In the genomic region with DNA sequence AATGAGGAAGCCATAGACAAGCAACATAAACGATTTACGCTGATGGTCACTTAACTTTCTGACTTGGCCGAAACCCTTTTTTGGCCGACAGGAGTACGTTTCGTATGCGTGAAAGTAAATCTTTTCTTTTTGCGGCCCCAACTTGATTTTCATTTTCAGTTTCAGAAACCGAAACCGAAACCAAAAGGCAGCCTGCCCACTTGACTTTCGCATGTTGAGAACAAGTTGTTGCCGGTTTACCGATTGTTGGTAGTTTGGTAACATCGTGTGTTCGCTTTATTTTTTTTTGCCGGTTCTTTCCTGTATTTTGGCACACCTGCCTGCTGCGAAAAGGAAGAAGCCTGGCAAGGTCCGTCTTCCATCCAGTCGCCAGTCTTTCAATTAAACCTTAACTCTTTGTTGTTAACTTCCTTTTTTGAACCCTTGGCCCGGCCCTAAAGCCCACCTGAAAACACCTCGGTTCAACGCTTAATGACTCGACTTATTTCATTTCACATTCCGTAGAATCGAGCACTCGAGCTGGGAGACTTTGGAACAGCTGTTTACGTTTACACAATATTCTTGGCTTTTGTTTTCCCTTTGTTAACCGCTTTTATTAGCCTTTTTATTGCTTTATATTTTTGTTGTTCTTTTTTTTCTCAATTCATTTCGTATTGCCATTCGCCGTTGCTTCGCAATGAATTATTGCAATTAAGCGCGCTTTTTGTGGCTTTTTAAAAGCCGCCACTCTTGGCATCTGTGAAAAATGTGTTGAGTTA, we compare ENCODE assay signal across 5 fruit fly cellular contexts.
TF ChIP-seq lines count a peak whose summit lies in the region.

No protein-coding gene starts in this region.

- TF ChIP-seq CTCF in whole organism, embryonic (GFP tag; optimal IDR thresholded peaks at IDR 0.05; lab: Kevin White, UChicago): no peak

TF ChIP-seq in whole organism, adult, 20 proteins besides CTCF, POLR2A, EP300 and RAD21:
- TF ChIP-seq cnc (optimal IDR thresholded peaks at IDR 0.05; lab: Kevin White, UChicago) (no peak), toe (GFP tag; optimal IDR thresholded peaks at IDR 0.05; lab: Kevin White, UChicago) (no peak), pad (GFP tag; optimal IDR thresholded peaks at IDR 0.05; lab: Kevin White, UChicago) (no peak), Clk (GFP tag; optimal IDR thresholded peaks at IDR 0.05; lab: Kevin White, UChicago) (no peak), CG33017 (tag; optimal IDR thresholded peaks at IDR 0.05; lab: Kevin White, UChicago) (no peak), CG11617 (GFP tag; optimal IDR thresholded peaks at IDR 0.05; lab: Kevin White, UChicago) (no peak), CG1620 (GFP tag; optimal IDR thresholded peaks at IDR 0.05; lab: Kevin White, UChicago) (no peak), CG14711 (tag; optimal IDR thresholded peaks at IDR 0.05; lab: Kevin White, UChicago) (no peak), tj (GFP tag; optimal IDR thresholded peaks at IDR 0.05; lab: Kevin White, UChicago) (peak; percentile 86), Crg-1 (GFP tag; optimal IDR thresholded peaks at IDR 0.05; lab: Kevin White, UChicago) (peak; percentile 16), cic (GFP tag; optimal IDR thresholded peaks at IDR 0.05; lab: Kevin White, UChicago) (no peak), Hr96 (GFP tag; optimal IDR thresholded peaks at IDR 0.05; lab: Kevin White, UChicago) (no peak), kay (GFP tag; lab: Kevin White, UChicago; ENCODE audit: borderline replicate concordance) (peak; percentile 52), ovo (GFP tag; optimal IDR thresholded peaks at IDR 0.05; lab: Kevin White, UChicago) (no peak), CG5204 (GFP tag; optimal IDR thresholded peaks at IDR 0.05; lab: Kevin White, UChicago) (no peak), CG7045 (GFP tag; optimal IDR thresholded peaks at IDR 0.05; lab: Kevin White, UChicago) (no peak), bab1 (GFP tag; optimal IDR thresholded peaks at IDR 0.05; lab: Kevin White, UChicago) (peak; percentile 27)
TF ChIP-seq in whole organism, adult: peak in this region for 4.

TF ChIP-seq in whole organism, embryonic, 481 proteins besides CTCF, POLR2A, EP300 and RAD21:
- TF ChIP-seq nom (GFP tag; optimal IDR thresholded peaks at IDR 0.05; lab: Kevin White, UChicago): peak; percentile 86
- no peak for TF ChIP-seq C15 (GFP tag; IDR thresholded peaks at IDR 0.05; lab: Robert Waterston, UW)
- TF ChIP-seq dati (GFP tag; IDR thresholded peaks at IDR 0.05; lab: Robert Waterston, UW): no peak
- TF ChIP-seq Med (GFP tag; lab: Kevin White, UChicago): peak; percentile 15
- no peak for TF ChIP-seq CG8944 (GFP tag; optimal IDR thresholded peaks at IDR 0.05; lab: Kevin White, UChicago)
- no peak for TF ChIP-seq CG6272 (GFP tag; IDR thresholded peaks at IDR 0.05; lab: Robert Waterston, UW)

TF ChIP-seq in whole organism, prepupa, 60 proteins besides CTCF, POLR2A, EP300 and RAD21:
- no peak for TF ChIP-seq CG11762 (GFP tag; optimal IDR thresholded peaks at IDR 0.05; lab: Kevin White, UChicago; ENCODE audit: insufficient read depth)
- peak; percentile 11 for TF ChIP-seq CG10669 (GFP tag; optimal IDR thresholded peaks at IDR 0.05; lab: Kevin White, UChicago)
- TF ChIP-seq eg (GFP tag; IDR thresholded peaks at IDR 0.05; lab: Robert Waterston, UW): no peak
- peak; percentile 14 for TF ChIP-seq svp (GFP tag; lab: Kevin White, UChicago)
- peak; percentile 70 for TF ChIP-seq CG9139 (GFP tag; optimal IDR thresholded peaks at IDR 0.05; lab: Kevin White, UChicago)
- TF ChIP-seq CG34406 (GFP tag; optimal IDR thresholded peaks at IDR 0.05; lab: Kevin White, UChicago): no peak
- no peak for TF ChIP-seq cyc (GFP tag; optimal IDR thresholded peaks at IDR 0.05; lab: Kevin White, UChicago)
- no peak for TF ChIP-seq CG3032 (tag; optimal IDR thresholded peaks at IDR 0.05; lab: Kevin White, UChicago)
- TF ChIP-seq ss (GFP tag; optimal IDR thresholded peaks at IDR 0.05; lab: Kevin White, UChicago): peak; percentile 52 to 73
- TF ChIP-seq CG1621 (tag; optimal IDR thresholded peaks at IDR 0.05; lab: Kevin White, UChicago): peak; percentile 37
- TF ChIP-seq vri (GFP tag; optimal IDR thresholded peaks at IDR 0.05; lab: Kevin White, UChicago): peak; percentile 38
- TF ChIP-seq CG6808 (GFP tag; optimal IDR thresholded peaks at IDR 0.05; lab: Kevin White, UChicago): peak; percentile 60
- TF ChIP-seq CG8632 (GFP tag; optimal IDR thresholded peaks at IDR 0.05; lab: Kevin White, UChicago): peak; percentile 15
- TF ChIP-seq Ets96B (tag; optimal IDR thresholded peaks at IDR 0.05; lab: Kevin White, UChicago): no peak
- peak; percentile 73 for TF ChIP-seq Eip78C (GFP tag; lab: Kevin White, UChicago)
- TF ChIP-seq CG6854 (GFP tag; optimal IDR thresholded peaks at IDR 0.05; lab: Kevin White, UChicago): peak; percentile 81
- TF ChIP-seq Met (GFP tag; optimal IDR thresholded peaks at IDR 0.05; lab: Kevin White, UChicago): peak; percentile 27
- TF ChIP-seq CG4318 (GFP tag; optimal IDR thresholded peaks at IDR 0.05; lab: Kevin White, UChicago): no peak
- TF ChIP-seq Blimp-1 (GFP tag; optimal IDR thresholded peaks at IDR 0.05; lab: Kevin White, UChicago): peak; percentile 99
- no peak for TF ChIP-seq Hr38 (GFP tag; optimal IDR thresholded peaks at IDR 0.05; lab: Kevin White, UChicago)
- TF ChIP-seq Sox14 (GFP tag; optimal IDR thresholded peaks at IDR 0.05; lab: Kevin White, UChicago): peak; percentile 32

TF ChIP-seq in whole organism, pupa, 21 proteins besides CTCF, POLR2A, EP300 and RAD21:
- no peak for TF ChIP-seq CG8301 (tag; optimal IDR thresholded peaks at IDR 0.05; lab: Kevin White, UChicago)
- peak; percentile 58 for TF ChIP-seq EcR (GFP tag; optimal IDR thresholded peaks at IDR 0.05; lab: Kevin White, UChicago)
- no peak for TF ChIP-seq CG4496 (GFP tag; IDR thresholded peaks at IDR 0.05; lab: Robert Waterston, UW)
- TF ChIP-seq CG9948 (tag; optimal IDR thresholded peaks at IDR 0.05; lab: Kevin White, UChicago): no peak
- no peak for TF ChIP-seq rn (GFP tag; IDR thresholded peaks at IDR 0.05; lab: Robert Waterston, UW)
- TF ChIP-seq CG14655 (GFP tag; optimal IDR thresholded peaks at IDR 0.05; lab: Kevin White, UChicago): no peak
- peak; percentile 11 for TF ChIP-seq CG34367 (tag; optimal IDR thresholded peaks at IDR 0.05; lab: Kevin White, UChicago)
- no peak for TF ChIP-seq fd96Ca (GFP tag; IDR thresholded peaks at IDR 0.05; lab: Robert Waterston, UW)
- TF ChIP-seq CG32121 (GFP tag; IDR thresholded peaks at IDR 0.05; lab: Robert Waterston, UW): no peak
- no peak for TF ChIP-seq Snoo (tag; optimal IDR thresholded peaks at IDR 0.05; lab: Kevin White, UChicago)
- peak; percentile 58 for TF ChIP-seq gl (tag; optimal IDR thresholded peaks at IDR 0.05; lab: Kevin White, UChicago)
- TF ChIP-seq CG12605 (GFP tag; IDR thresholded peaks at IDR 0.05; lab: Robert Waterston, UW): no peak
- no peak for TF ChIP-seq Pif1B (GFP tag; optimal IDR thresholded peaks at IDR 0.05; lab: Kevin White, UChicago)
- TF ChIP-seq CG10348 (GFP tag; IDR thresholded peaks at IDR 0.05; lab: Robert Waterston, UW): no peak
- no peak for TF ChIP-seq D1 (tag; optimal IDR thresholded peaks at IDR 0.05; lab: Kevin White, UChicago)
- TF ChIP-seq CG15710 (tag; optimal IDR thresholded peaks at IDR 0.05; lab: Kevin White, UChicago): peak; percentile 25
- TF ChIP-seq CG8159 (tag; optimal IDR thresholded peaks at IDR 0.05; lab: Kevin White, UChicago): peak; percentile 37
- TF ChIP-seq CG17806 (tag; optimal IDR thresholded peaks at IDR 0.05; lab: Kevin White, UChicago): no peak
- TF ChIP-seq Ets98B (GFP tag; IDR thresholded peaks at IDR 0.05; lab: Robert Waterston, UW): no peak
- TF ChIP-seq CG13204 (GFP tag; optimal IDR thresholded peaks at IDR 0.05; lab: Kevin White, UChicago): peak; percentile 53
- peak; percentile 0 for TF ChIP-seq Pif1A (GFP tag; optimal IDR thresholded peaks at IDR 0.05; lab: Kevin White, UChicago)

TF ChIP-seq in whole organism, wandering third instar larva, 38 proteins besides CTCF, POLR2A, EP300 and RAD21 (continues in another document):
- TF ChIP-seq psq (GFP tag; optimal IDR thresholded peaks at IDR 0.05; lab: Kevin White, UChicago) (peak; percentile 74), Rel (GFP tag; optimal IDR thresholded peaks at IDR 0.05; lab: Kevin White, UChicago) (no peak), Rel (tag; optimal IDR thresholded peaks at IDR 0.05; lab: Kevin White, UChicago) (peak; percentile 2), Vsx2 (GFP tag; optimal IDR thresholded peaks at IDR 0.05; lab: Kevin White, UChicago; ENCODE audit: partially characterized antibody) (peak; percentile 5), CrebA (GFP tag; optimal IDR thresholded peaks at IDR 0.05; lab: Kevin White, UChicago; ENCODE audit: borderline replicate concordance) (peak; percentile 49), GATAd (GFP tag; optimal IDR thresholded peaks at IDR 0.05; lab: Kevin White, UChicago) (no peak), h (GFP tag; optimal IDR thresholded peaks at IDR 0.05; lab: Kevin White, UChicago) (no peak), CG9705 (GFP tag; optimal IDR thresholded peaks at IDR 0.05; lab: Kevin White, UChicago) (no peak), OdsH (GFP tag; optimal IDR thresholded peaks at IDR 0.05; lab: Kevin White, UChicago) (no peak), tai (GFP tag; optimal IDR thresholded peaks at IDR 0.05; lab: Kevin White, UChicago) (no peak), Myc (optimal IDR thresholded peaks at IDR 0.05; lab: Kevin White, UChicago) (no peak), Dfd (GFP tag; optimal IDR thresholded peaks at IDR 0.05; lab: Kevin White, UChicago) (no peak), sage (GFP tag; optimal IDR thresholded peaks at IDR 0.05; lab: Kevin White, UChicago) (no peak), dsf (GFP tag; optimal IDR thresholded peaks at IDR 0.05; lab: Kevin White, UChicago; ENCODE audit: borderline replicate concordance) (no peak), dl (GFP tag; optimal IDR thresholded peaks at IDR 0.05; lab: Kevin White, UChicago; ENCODE audit: insufficient read depth in 1 of 2, partially characterized antibody in 2 of 2) (no peak), pan (optimal IDR thresholded peaks at IDR 0.05; lab: Kevin White, UChicago) (no peak), br (GFP tag; optimal IDR thresholded peaks at IDR 0.05; lab: Kevin White, UChicago) (peak; percentile 10), CG32264 (GFP tag; optimal IDR thresholded peaks at IDR 0.05; lab: Kevin White, UChicago) (no peak), N (GFP tag; optimal IDR thresholded peaks at IDR 0.05; lab: Kevin White, UChicago) (no peak), brk (GFP tag; optimal IDR thresholded peaks at IDR 0.05; lab: Kevin White, UChicago) (no peak), Hnf4 (GFP tag; optimal IDR thresholded peaks at IDR 0.05; lab: Kevin White, UChicago) (peak; percentile 10), ey (GFP tag; optimal IDR thresholded peaks at IDR 0.05; lab: Kevin White, UChicago) (no peak), Jra (GFP tag; optimal IDR thresholded peaks at IDR 0.05; lab: Kevin White, UChicago) (no peak), HLH106 (tag; optimal IDR thresholded peaks at IDR 0.05; lab: Kevin White, UChicago) (no peak), Abd-B (GFP tag; optimal IDR thresholded peaks at IDR 0.05; lab: Kevin White, UChicago) (no peak), rgr (GFP tag; optimal IDR thresholded peaks at IDR 0.05; lab: Kevin White, UChicago) (peak; percentile 25), Mio (GFP tag; optimal IDR thresholded peaks at IDR 0.05; lab: Kevin White, UChicago) (no peak)
